Worm (Caenorhabditis elegans) whole organism, L2 larva: ENCODE data around the gene W10C4.1.
A peak's percentile ranks its signal among the peaks of the same experiment; 100 is the strongest.

Experiments
- C34F6.9 ChIP-seq: fragments of 150-350 bp; optimal IDR thresholded peaks from 2 replicates; lab custom pipeline; 2014; ENCODE audit warnings: missing biosample characterization, missing genetic modification characterization
- F13H6.1 ChIP-seq: sonication (generic microtip); optimal IDR thresholded peaks from 2 replicates; lab custom pipeline; 2016; ENCODE audit warnings: missing genetic modification characterization, missing compliant biosample characterization
- R02D3.7 ChIP-seq: fragments of 150-350 bp; optimal IDR thresholded peaks from 2 replicates; lab custom pipeline; 2014; ENCODE audit warnings: missing biosample characterization, missing genetic modification characterization
- Y55F3AM.14 ChIP-seq: fragments of 200-800 bp; sonication (Bioruptor generic); optimal IDR thresholded peaks from 2 replicates; lab custom pipeline; 2018; ENCODE audit warnings: mild to moderate bottlenecking, missing genetic modification characterization, missing compliant biosample characterization
- ama-1 ChIP-seq: fragments of 150-350 bp; optimal IDR thresholded peaks from 2 replicates; lab custom pipeline; 2018; ENCODE audit warnings: inconsistent platforms
- blmp-1 ChIP-seq: sonication (generic microtip); optimal IDR thresholded peaks from 2 replicates; lab custom pipeline; 2017; ENCODE audit warnings: missing genetic modification characterization, mild to moderate bottlenecking, missing compliant biosample characterization, antibody characterized with exemption, moderate library complexity; ENCODE audit not compliant: insufficient read depth
- ceh-82 ChIP-seq: fragments of 150-350 bp; optimal IDR thresholded peaks from 2 replicates; lab custom pipeline; 2014; ENCODE audit warnings: missing biosample characterization, missing genetic modification characterization
- crh-2 ChIP-seq: sonication (generic microtip); optimal IDR thresholded peaks from 2 replicates; lab custom pipeline; 2017; ENCODE audit warnings: missing biosample characterization, missing genetic modification characterization
- dmd-4 ChIP-seq: sonication (generic microtip); optimal IDR thresholded peaks from 2 replicates; lab custom pipeline; 2017; ENCODE audit warnings: missing biosample characterization, missing genetic modification characterization
- egl-27 ChIP-seq: sonication (generic microtip); optimal IDR thresholded peaks from 3 replicates; lab custom pipeline; 2017; ENCODE audit warnings: missing biosample characterization, missing genetic modification reagents, missing genetic modification characterization
- elt-1 ChIP-seq: fragments of 150-350 bp; optimal IDR thresholded peaks from 2 replicates; lab custom pipeline; 2014; ENCODE audit warnings: missing biosample characterization, missing genetic modification characterization
- elt-3 ChIP-seq: sonication (generic microtip); optimal IDR thresholded peaks from 2 replicates; lab custom pipeline; 2017; ENCODE audit warnings: missing biosample characterization, missing genetic modification characterization
- fos-1 ChIP-seq: fragments of 150-350 bp; optimal IDR thresholded peaks from 2 replicates; lab custom pipeline; 2014; ENCODE audit warnings: missing biosample characterization, missing genetic modification characterization
- gmeb-1 ChIP-seq: fragments of 150-350 bp; optimal IDR thresholded peaks from 2 replicates; lab custom pipeline; 2014; ENCODE audit warnings: missing biosample characterization, missing genetic modification characterization
- lin-39 ChIP-seq: fragments of 150-350 bp; optimal IDR thresholded peaks from 2 replicates; lab custom pipeline; 2014; ENCODE audit warnings: missing biosample characterization, missing genetic modification reagents, missing genetic modification characterization
- mab-5 ChIP-seq: fragments of 150-350 bp; optimal IDR thresholded peaks from 2 replicates; lab custom pipeline; 2014; ENCODE audit warnings: missing biosample characterization, missing genetic modification characterization
- mbf-1 ChIP-seq: sonication (generic microtip); optimal IDR thresholded peaks from 2 replicates; lab custom pipeline; 2017; ENCODE audit warnings: missing biosample characterization, missing genetic modification characterization
- mdl-1 ChIP-seq, 2 experiments: fragments of 150-350 bp in 1 of 2; sonication (generic microtip) in 1 of 2; optimal IDR thresholded peaks; 2 replicates each; lab custom pipeline; 2017; ENCODE audit warnings: missing biosample characterization in 2 of 2, missing genetic modification characterization in 2 of 2
- nhr-10 ChIP-seq: sonication (generic microtip); optimal IDR thresholded peaks from 2 replicates; lab custom pipeline; 2017; ENCODE audit warnings: missing biosample characterization, missing genetic modification characterization
- nhr-11 ChIP-seq: fragments of 150-350 bp; optimal IDR thresholded peaks from 2 replicates; lab custom pipeline; 2014; ENCODE audit warnings: missing biosample characterization, missing genetic modification characterization
- nhr-129 ChIP-seq: fragments of 150-350 bp; optimal IDR thresholded peaks from 2 replicates; lab custom pipeline; 2014; ENCODE audit warnings: missing biosample characterization, missing genetic modification characterization
- nhr-21 ChIP-seq: fragments of 150-350 bp; optimal IDR thresholded peaks from 2 replicates; lab custom pipeline; 2014; ENCODE audit warnings: missing biosample characterization, missing genetic modification characterization
- nhr-237 ChIP-seq: fragments of 150-350 bp; optimal IDR thresholded peaks from 2 replicates; lab custom pipeline; 2014; ENCODE audit warnings: missing biosample characterization, missing genetic modification characterization
- nhr-6 ChIP-seq: fragments of 150-350 bp; optimal IDR thresholded peaks from 2 replicates; lab custom pipeline; 2014; ENCODE audit warnings: missing biosample characterization, missing genetic modification characterization
- nhr-77 ChIP-seq: fragments of 150-350 bp; optimal IDR thresholded peaks from 2 replicates; lab custom pipeline; 2014; ENCODE audit warnings: missing biosample characterization, missing genetic modification characterization
- peb-1 ChIP-seq: fragments of 150-350 bp; optimal IDR thresholded peaks from 2 replicates; lab custom pipeline; 2014; ENCODE audit warnings: missing biosample characterization, missing genetic modification characterization
- sem-4 ChIP-seq: fragments of 150-350 bp; optimal IDR thresholded peaks from 2 replicates; lab custom pipeline; 2014; ENCODE audit warnings: missing biosample characterization, missing genetic modification reagents, missing genetic modification characterization
- skn-1 ChIP-seq: sonication (generic microtip); optimal IDR thresholded peaks from 2 replicates; lab custom pipeline; 2017; ENCODE audit warnings: missing biosample characterization, missing genetic modification characterization
- sma-3 ChIP-seq: sonication (generic microtip); optimal IDR thresholded peaks from 2 replicates; lab custom pipeline; 2016; ENCODE audit warnings: missing genetic modification reagents, missing genetic modification characterization, missing compliant biosample characterization
- unc-55 ChIP-seq: fragments of 150-350 bp; sonication (generic microtip); optimal IDR thresholded peaks from 3 replicates; lab custom pipeline; 2014; ENCODE audit warnings: missing biosample characterization, missing genetic modification reagents, missing genetic modification characterization
- unc-62 ChIP-seq: fragments of 150-350 bp; optimal IDR thresholded peaks from 2 replicates; lab custom pipeline; 2014; ENCODE audit warnings: missing biosample characterization, missing genetic modification reagents, missing genetic modification characterization
- zag-1 ChIP-seq: fragments of 150-350 bp; optimal IDR thresholded peaks from 2 replicates; lab custom pipeline; 2014; ENCODE audit warnings: missing biosample characterization, missing genetic modification characterization

Gene W10C4.1

ce11 chrIII:230129-230528 lies 23.2 kb upstream of the W10C4.1 start, which contains the start of gene hpo-38:
hpo-38 (plus strand) TSS chrIII:230429.
- TF ChIP-seq nhr-21 (tag; lab: Kevin White, UChicago) (no peak), nhr-129 (tag; lab: Kevin White, UChicago) (no peak), R02D3.7 (tag; lab: Kevin White, UChicago) (no peak), mab-5 (tag; lab: Kevin White, UChicago) (no peak), fos-1 (tag; lab: Kevin White, UChicago) (no peak)
- TF ChIP-seq, all 48 proteins: peak for 0

ce11 chrIII:227033-227432 lies 20.1 kb upstream of the W10C4.1 start:
- TF ChIP-seq sem-4 (tag; lab: Kevin White, UChicago): no peak
- TF ChIP-seq ceh-82 (tag; lab: Kevin White, UChicago): no peak
- TF ChIP-seq mbf-1: no peak
- no peak for TF ChIP-seq gmeb-1
- no peak for TF ChIP-seq nhr-21 (tag; lab: Kevin White, UChicago)
- no peak for TF ChIP-seq zag-1 (tag; lab: Kevin White, UChicago)
- TF ChIP-seq unc-62 (GFP tag; lab: Kevin White, UChicago): no peak
- no peak for TF ChIP-seq R02D3.7 (tag; lab: Kevin White, UChicago)
- no peak for TF ChIP-seq Y55F3AM.14
- TF ChIP-seq nhr-6: no peak
- no peak for TF ChIP-seq unc-55
- TF ChIP-seq sma-3 (GFP tag; lab: Kevin White, UChicago): no peak
- no peak for TF ChIP-seq nhr-77 (tag; lab: Kevin White, UChicago)

ce11 chrIII:222508-222907 lies 15.6 kb upstream of the W10C4.1 start:
- no peak for TF ChIP-seq egl-27 (tag; lab: Kevin White, UChicago)
- no peak for TF ChIP-seq ceh-82 (tag; lab: Kevin White, UChicago)
- no peak for TF ChIP-seq elt-3 (tag; lab: Kevin White, UChicago)
- TF ChIP-seq nhr-6: no peak
- TF ChIP-seq lin-39 (tag; lab: Kevin White, UChicago): no peak
- TF ChIP-seq R02D3.7 (tag; lab: Kevin White, UChicago): no peak
- no peak for TF ChIP-seq nhr-11 (tag; lab: Kevin White, UChicago)
- TF ChIP-seq nhr-129 (tag; lab: Kevin White, UChicago): no peak
- TF ChIP-seq ama-1 (lab: Kevin White, UChicago): no peak
- TF ChIP-seq fos-1 (tag; lab: Kevin White, UChicago): no peak
- TF ChIP-seq, all 48 proteins: peak for 0

ce11 chrIII:220368-220767 lies 13.4 kb upstream of the W10C4.1 start:
- TF ChIP-seq unc-55 (peak; percentile 55), blmp-1 (no peak), lin-39 (tag; lab: Kevin White, UChicago) (no peak), F13H6.1 (tag; lab: Kevin White, UChicago) (peak; percentile 23), nhr-10 (tag; lab: Kevin White, UChicago) (no peak), elt-1 (tag; lab: Kevin White, UChicago) (no peak), fos-1 (tag; lab: Kevin White, UChicago) (no peak), C34F6.9 (tag; lab: Kevin White, UChicago) (peak; percentile 3)

ce11 chrIII:211387-211786 lies 4.5 kb upstream of the W10C4.1 start:
- TF ChIP-seq F13H6.1 (tag; lab: Kevin White, UChicago): no peak
- TF ChIP-seq ama-1 (lab: Kevin White, UChicago): no peak
- TF ChIP-seq nhr-237 (tag; lab: Kevin White, UChicago): no peak
- TF ChIP-seq dmd-4 (tag; lab: Kevin White, UChicago): no peak

- TF ChIP-seq sma-3 (GFP tag; lab: Kevin White, UChicago) (no peak), crh-2 (tag; lab: Kevin White, UChicago) (no peak), peb-1 (tag; lab: Kevin White, UChicago) (no peak), mdl-1 (tag; optimal IDR thresholded peaks at IDR 0.05; lab: Kevin White, UChicago) (no peak), skn-1 (tag; lab: Kevin White, UChicago) (no peak), nhr-11 (tag; lab: Kevin White, UChicago) (no peak), dmd-4 (tag; lab: Kevin White, UChicago) (no peak)
These were observed 2.8 kb upstream of the W10C4.1 start, which contains the start of gene klp-20 for ce11 chrIII:209695-210091. klp-20 (plus strand) TSS chrIII:209992.
